Worm (Caenorhabditis elegans) whole organism, L1 larva: ENCODE measurements around the gene prx-2.

Experiments
- Y116A8C.19 ChIP-seq: sonication (generic microtip); optimal IDR thresholded peaks from 2 replicates; lab custom pipeline; 2016; ENCODE audit warnings: missing compliant biosample characterization, missing genetic modification characterization, borderline replicate concordance
- aha-1 ChIP-seq: fragments of 150-350 bp; optimal IDR thresholded peaks from 2 replicates; lab custom pipeline; 2014; ENCODE audit warnings: missing biosample characterization, missing genetic modification characterization
- alr-1 ChIP-seq: fragments of 200-800 bp; sonication (Bioruptor generic); optimal IDR thresholded peaks from 2 replicates; lab custom pipeline; 2018; ENCODE audit warnings: borderline replicate concordance, mild to moderate bottlenecking, missing genetic modification characterization, missing compliant biosample characterization
- blmp-1 ChIP-seq: fragments of 150-350 bp; optimal IDR thresholded peaks from 2 replicates; lab custom pipeline; 2014; ENCODE audit warnings: missing biosample characterization, missing genetic modification characterization
- ceh-8 ChIP-seq: fragments of 200-800 bp; sonication (Bioruptor generic); optimal IDR thresholded peaks from 2 replicates; lab custom pipeline; 2018; ENCODE audit warnings: mild to moderate bottlenecking, missing genetic modification characterization, moderate library complexity, missing compliant biosample characterization
- ceh-88 ChIP-seq: fragments of 200-800 bp; sonication (Bioruptor generic); IDR thresholded peaks from 2 replicates; pipeline ENCODE4 v1.3.6; 2022; ENCODE audit warnings: missing genetic modification characterization, missing compliant biosample characterization
- ceh-90 ChIP-seq: sonication (generic microtip); optimal IDR thresholded peaks from 2 replicates; lab custom pipeline; 2016; ENCODE audit warnings: missing genetic modification characterization, missing compliant biosample characterization
- dpl-1 ChIP-seq, 3 experiments: fragments of 150-350 bp in 2 of 3; sonication (generic microtip) in 1 of 3; optimal IDR thresholded peaks; 2 replicates each; lab custom pipeline; 2014 to 2017; ENCODE audit warnings: missing biosample characterization in 3 of 3, missing genetic modification characterization in 3 of 3, missing genetic modification reagents in 3 of 3
- dsc-1 ChIP-seq: sonication (generic microtip); optimal IDR thresholded peaks from 2 replicates; lab custom pipeline; 2016; ENCODE audit warnings: mild to moderate bottlenecking, missing genetic modification characterization, missing compliant biosample characterization
- efl-3 ChIP-seq: fragments of 200-800 bp; sonication (Bioruptor generic); optimal IDR thresholded peaks from 2 replicates; lab custom pipeline; 2018; ENCODE audit warnings: mild to moderate bottlenecking, missing genetic modification characterization, missing compliant biosample characterization
- egl-27 ChIP-seq, 2 experiments: fragments of 150-350 bp in 1 of 2; sonication (generic microtip); optimal IDR thresholded peaks; 3 replicates each; lab custom pipeline; 2017 to 2018; ENCODE audit warnings: missing biosample characterization in 2 of 2, missing genetic modification characterization in 2 of 2, missing genetic modification reagents in 2 of 2
- elt-3 ChIP-seq, 6 experiments: fragments of 150-350 bp in 1 of 6; sonication (generic microtip); optimal IDR thresholded peaks; 2 replicates each; lab custom pipeline; 2017 to 2018; ENCODE audit warnings: missing biosample characterization in 6 of 6, missing genetic modification characterization in 6 of 6, inconsistent platforms in 1 of 6
- ets-5 ChIP-seq: fragments of 200-800 bp; sonication (Bioruptor generic); IDR thresholded peaks from 2 replicates; pipeline ENCODE4 v1.3.6; 2022; ENCODE audit warnings: missing genetic modification characterization, missing compliant biosample characterization
- fkh-10 ChIP-seq: sonication (generic microtip); optimal IDR thresholded peaks from 2 replicates; lab custom pipeline; 2017; ENCODE audit warnings: missing biosample characterization, missing genetic modification reagents, missing genetic modification characterization
- fkh-4 ChIP-seq: sonication (generic microtip); optimal IDR thresholded peaks from 2 replicates; lab custom pipeline; 2016; ENCODE audit warnings: missing compliant biosample characterization, missing genetic modification characterization, borderline replicate concordance
- fkh-8 ChIP-seq: sonication (generic microtip); optimal IDR thresholded peaks from 2 replicates; lab custom pipeline; 2016; ENCODE audit warnings: mild to moderate bottlenecking, missing genetic modification characterization, missing compliant biosample characterization
- fos-1 ChIP-seq: fragments of 150-350 bp; optimal IDR thresholded peaks from 2 replicates; lab custom pipeline; 2014; ENCODE audit warnings: missing biosample characterization, missing genetic modification characterization
- hlh-17 ChIP-seq: fragments of 200-800 bp; sonication (Bioruptor generic); optimal IDR thresholded peaks from 2 replicates; lab custom pipeline; 2018; ENCODE audit warnings: missing genetic modification characterization, mild to moderate bottlenecking, missing compliant biosample characterization, moderate library complexity, borderline replicate concordance
- hlh-4 ChIP-seq: sonication (generic microtip); optimal IDR thresholded peaks from 2 replicates; lab custom pipeline; 2016; ENCODE audit warnings: mild to moderate bottlenecking, missing genetic modification characterization, missing compliant biosample characterization
- hpl-2 ChIP-seq: fragments of 150-350 bp; optimal IDR thresholded peaks from 2 replicates; lab custom pipeline; 2014; ENCODE audit warnings: missing biosample characterization, missing genetic modification reagents, missing genetic modification characterization
- irx-1 ChIP-seq: sonication (generic microtip); optimal IDR thresholded peaks from 2 replicates; lab custom pipeline; 2016; ENCODE audit warnings: missing genetic modification characterization, missing compliant biosample characterization
- lin-15B ChIP-seq: fragments of 150-350 bp; sonication (generic microtip); optimal IDR thresholded peaks from 3 replicates; lab custom pipeline; 2014; ENCODE audit warnings: missing biosample characterization, missing genetic modification characterization
- lin-35 ChIP-seq, 2 experiments: fragments of 150-350 bp; optimal IDR thresholded peaks; 2 replicates each; lab custom pipeline; 2014; ENCODE audit warnings: missing biosample characterization in 2 of 2, missing genetic modification characterization in 2 of 2, missing genetic modification reagents in 2 of 2
- lin-39 ChIP-seq: fragments of 150-350 bp; optimal IDR thresholded peaks from 2 replicates; lab custom pipeline; 2014; ENCODE audit warnings: missing biosample characterization, missing genetic modification reagents, missing genetic modification characterization
- lir-3 ChIP-seq: sonication (generic microtip); optimal IDR thresholded peaks from 2 replicates; lab custom pipeline; 2016; ENCODE audit warnings: mild to moderate bottlenecking, missing genetic modification characterization, moderate library complexity, missing compliant biosample characterization; ENCODE audit not compliant: poor library complexity
- lsy-2 ChIP-seq, 2 experiments: fragments of 150-350 bp; optimal IDR thresholded peaks; 2 replicates each; lab custom pipeline; 2014; ENCODE audit warnings: missing biosample characterization in 2 of 2, missing genetic modification characterization in 2 of 2
- mab-9 ChIP-seq: fragments of 200-800 bp; sonication (Bioruptor generic); IDR thresholded peaks from 2 replicates; pipeline ENCODE4 v1.3.6; 2022; ENCODE audit warnings: missing genetic modification reagents, missing genetic modification characterization, missing compliant biosample characterization
- mep-1 ChIP-seq: fragments of 150-350 bp; optimal IDR thresholded peaks from 2 replicates; lab custom pipeline; 2014; ENCODE audit warnings: missing biosample characterization, missing genetic modification characterization
- nhr-11 ChIP-seq: fragments of 150-350 bp; optimal IDR thresholded peaks from 2 replicates; lab custom pipeline; 2014; ENCODE audit warnings: missing biosample characterization, missing genetic modification characterization
- nhr-71 ChIP-seq: sonication (generic microtip); optimal IDR thresholded peaks from 2 replicates; lab custom pipeline; 2016; ENCODE audit warnings: mild to moderate bottlenecking, missing genetic modification characterization, moderate library complexity, missing compliant biosample characterization
- nhr-84 ChIP-seq: sonication (generic microtip); optimal IDR thresholded peaks from 2 replicates; lab custom pipeline; 2017; ENCODE audit warnings: missing biosample characterization, missing genetic modification characterization
- nhr-85 ChIP-seq: sonication (generic microtip); peaks from one replicate; lab custom pipeline; 2016; ENCODE audit warnings: missing genetic modification characterization, inconsistent platforms, missing compliant biosample characterization
- pag-3 ChIP-seq: sonication (generic microtip); optimal IDR thresholded peaks from 2 replicates; lab custom pipeline; 2017; ENCODE audit warnings: missing genetic modification characterization, mild to moderate bottlenecking, missing compliant biosample characterization, antibody characterized with exemption, borderline replicate concordance; ENCODE audit not compliant: insufficient read depth
- pqm-1 ChIP-seq: sonication (generic microtip); optimal IDR thresholded peaks from 3 replicates; lab custom pipeline; 2017; ENCODE audit warnings: missing biosample characterization, missing genetic modification characterization
- rnt-1 ChIP-seq: sonication (generic microtip); optimal IDR thresholded peaks from 2 replicates; lab custom pipeline; 2016; ENCODE audit warnings: mild to moderate bottlenecking, missing genetic modification characterization, moderate library complexity, missing compliant biosample characterization
- skn-1 ChIP-seq: fragments of 150-350 bp; optimal IDR thresholded peaks from 2 replicates; lab custom pipeline; 2014; ENCODE audit warnings: missing biosample characterization, missing genetic modification characterization
- snpc-4 ChIP-seq: fragments of 150-350 bp; optimal IDR thresholded peaks from 2 replicates; lab custom pipeline; 2014; ENCODE audit warnings: missing biosample characterization, missing genetic modification characterization
- snu-23 ChIP-seq: sonication (generic microtip); optimal IDR thresholded peaks from 2 replicates; lab custom pipeline; 2016; ENCODE audit warnings: missing genetic modification characterization, missing compliant biosample characterization
- sptf-1 ChIP-seq: fragments of 150-350 bp; optimal IDR thresholded peaks from 2 replicates; lab custom pipeline; 2014; ENCODE audit warnings: missing biosample characterization, missing genetic modification characterization
- sup-37 ChIP-seq: fragments of 200-800 bp; sonication (Bioruptor generic); optimal IDR thresholded peaks from 2 replicates; lab custom pipeline; 2018; ENCODE audit warnings: mild to moderate bottlenecking, missing genetic modification characterization, missing compliant biosample characterization
- unc-98 ChIP-seq: fragments of 200-800 bp; sonication (Bioruptor generic); IDR thresholded peaks from 2 replicates; pipeline ENCODE4 v1.3.6; 2022; ENCODE audit warnings: missing genetic modification characterization, missing compliant biosample characterization
- vab-15 ChIP-seq: sonication (generic microtip); optimal IDR thresholded peaks from 2 replicates; lab custom pipeline; 2017; ENCODE audit warnings: missing genotype, mild to moderate bottlenecking, missing genetic modification characterization, missing compliant biosample characterization
- ztf-11 ChIP-seq, 2 experiments: sonication (generic microtip); optimal IDR thresholded peaks; 2 replicates each; lab custom pipeline; 2016 to 2017; ENCODE audit warnings: missing genetic modification characterization in 2 of 2, missing biosample characterization in 1 of 2, missing compliant biosample characterization in 1 of 2

The prx-2 gene

DNA sequence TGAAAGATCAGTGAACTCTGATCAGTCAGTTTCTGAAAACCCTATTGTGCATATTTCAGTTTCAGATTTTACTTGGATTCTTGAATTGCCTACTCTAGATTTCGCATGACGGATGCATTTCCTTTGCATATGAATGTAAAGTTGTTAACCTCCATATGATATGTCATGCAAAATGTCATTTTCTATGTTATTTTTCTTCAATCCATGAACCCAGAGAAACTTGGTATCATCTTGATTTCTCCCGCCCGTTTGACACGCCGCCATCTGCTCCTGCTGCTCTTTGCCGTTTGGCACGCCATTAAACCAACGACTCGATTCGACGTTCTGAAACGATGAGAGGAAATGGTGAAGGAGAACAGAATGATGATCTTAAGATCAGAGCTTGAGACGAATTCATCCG lies 6.4 kb downstream of the prx-2 start:
- TF ChIP-seq nhr-71 (tag; lab: Kevin White, UChicago) (no peak), egl-27 (tag; optimal IDR thresholded peaks at IDR 0.05; lab: Kevin White, UChicago) (no peak), hlh-4 (tag; lab: Kevin White, UChicago) (no peak), lin-35 (GFP tag; optimal IDR thresholded peaks at IDR 0.05; lab: Kevin White, UChicago) (no peak), hlh-17 (GFP tag; lab: Kevin White, UChicago) (no peak)

DNA sequence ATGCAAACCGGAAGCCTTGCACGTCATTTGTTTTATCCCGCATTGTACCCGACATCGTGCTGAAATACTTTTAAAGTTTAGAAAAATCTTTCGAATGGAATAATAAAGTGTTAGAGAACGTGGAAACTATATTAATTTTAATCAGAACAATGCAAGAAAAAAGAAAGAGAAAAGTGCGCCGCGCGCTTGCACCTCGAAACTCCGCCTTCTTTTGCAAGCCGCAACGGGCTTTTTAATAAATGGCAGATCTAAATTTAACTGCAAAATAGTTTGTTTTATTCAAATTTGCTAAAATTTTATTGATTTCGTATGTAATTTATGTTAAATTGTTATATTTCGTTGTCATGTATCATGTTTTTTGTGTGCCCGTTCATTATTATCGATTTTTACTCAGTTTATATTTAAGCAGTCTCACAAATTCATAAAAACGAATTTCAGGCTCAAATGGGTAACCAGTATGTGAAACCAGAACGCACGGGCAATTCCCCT lies 8.1 kb downstream of the prx-2 start, which contains the start of the genes acl-3 and ndub-6:
acl-3 (minus strand) TSS at position 59 of the 489 bp plus-strand sequence.
ndub-6 (plus strand) TSS at position 439 of the 489 bp plus-strand sequence.
- TF ChIP-seq lin-35 (GFP tag; optimal IDR thresholded peaks at IDR 0.05; lab: Kevin White, UChicago) (peak in 1 of 2 experiments; percentile 11), lsy-2 (tag; optimal IDR thresholded peaks at IDR 0.05; lab: Kevin White, UChicago) (peak in 1 of 2 experiments; percentile 24), snu-23 (GFP tag; lab: Kevin White, UChicago) (peak; percentile 20), dpl-1 (GFP tag; optimal IDR thresholded peaks at IDR 0.05; lab: Kevin White, UChicago) (peak in 1 of 3 experiments; percentile 11), skn-1 (no peak), efl-3 (no peak)

ce11 chrIV:11655370-11655769 lies 11.4 kb downstream of the prx-2 start, which contains the start of gene ent-1:
Gene ent-1, minus strand, starts transcription at chrIV:11655470.
- no peak for TF ChIP-seq nhr-85 (tag; lab: Kevin White, UChicago)
- TF ChIP-seq snpc-4 (tag; lab: Kevin White, UChicago), result no peak
- no peak for TF ChIP-seq lin-39 (tag; lab: Kevin White, UChicago)
- no peak for TF ChIP-seq nhr-84 (tag; lab: Kevin White, UChicago)
- no peak for TF ChIP-seq fkh-10 (GFP tag; lab: Kevin White, UChicago)
- TF ChIP-seq efl-3, result no peak
- peak in 1 of 2 experiments; percentile 26 for TF ChIP-seq lsy-2 (tag; optimal IDR thresholded peaks at IDR 0.05; lab: Kevin White, UChicago)

ce11 chrIV:11656144-11656780 lies 12.3 kb downstream of the prx-2 start, which contains the start of gene ZK809.5:
Gene ZK809.5, plus strand, starts transcription at chrIV:11656730.
- TF ChIP-seq mep-1 (no peak), blmp-1 (peak; percentile 24), dsc-1 (no peak), aha-1 (tag; lab: Kevin White, UChicago) (no peak), snu-23 (GFP tag; lab: Kevin White, UChicago) (no peak), skn-1 (peak; percentile 13), lsy-2 (tag; optimal IDR thresholded peaks at IDR 0.05; lab: Kevin White, UChicago) (peak in 1 of 2 experiments; percentile 41), hpl-2 (GFP tag; lab: Kevin White, UChicago) (no peak), hlh-4 (tag; lab: Kevin White, UChicago) (no peak), sptf-1 (tag; lab: Kevin White, UChicago) (no peak), ets-5 (GFP tag; lab: Robert Waterston, UW) (no peak), lin-15B (tag; lab: Kevin White, UChicago) (no peak), dpl-1 (GFP tag; optimal IDR thresholded peaks at IDR 0.05; lab: Kevin White, UChicago) (peak in 1 of 3 experiments; percentile 20), Y116A8C.19 (tag; lab: Kevin White, UChicago) (no peak), vab-15 (tag; lab: Kevin White, UChicago) (no peak), rnt-1 (no peak), fos-1 (no peak), elt-3 (tag; optimal IDR thresholded peaks at IDR 0.05; lab: Kevin White, UChicago) (no peak), alr-1 (no peak), pqm-1 (tag; lab: Kevin White, UChicago) (no peak), irx-1 (no peak), mab-9 (GFP tag; lab: Robert Waterston, UW) (no peak), ceh-90 (tag; lab: Kevin White, UChicago) (no peak), pag-3 (tag; lab: Kevin White, UChicago) (no peak), sup-37 (GFP tag; lab: Kevin White, UChicago) (no peak), ceh-88 (no peak), lir-3 (tag; lab: Kevin White, UChicago) (no peak), fkh-4 (tag; lab: Kevin White, UChicago) (no peak), nhr-11 (tag; lab: Kevin White, UChicago) (no peak), fkh-8 (tag; lab: Kevin White, UChicago) (no peak), unc-98 (no peak), ceh-8 (GFP tag; lab: Kevin White, UChicago) (no peak), ztf-11 (tag; optimal IDR thresholded peaks at IDR 0.05; lab: Kevin White, UChicago) (no peak)
